Fruit fly (Drosophila melanogaster) whole organism, embryonic: ENCODE data around the gene Osi10a.

ENCODE experiments used
- Bteb2 ChIP-seq: fragments of 200-800 bp; sonication (Bioruptor generic); optimal IDR thresholded peaks from 2 replicates; lab custom pipeline; 2016; ENCODE audit warnings: missing biosample characterization, missing genetic modification characterization
- CG10959 ChIP-seq: fragments of 200-800 bp; sonication (Bioruptor generic); IDR thresholded peaks from 2 replicates; pipeline ENCODE4 v1.3.6; 2022; ENCODE audit warnings: missing biosample characterization, missing genetic modification characterization
- CG11695 ChIP-seq: fragments of 200-800 bp; sonication (Bioruptor generic); IDR thresholded peaks from 3 replicates; pipeline ENCODE4 v1.3.6; 2022; ENCODE audit warnings: missing biosample characterization, missing genetic modification characterization
- CG1233 ChIP-seq: fragments of 200-800 bp; sonication (Bioruptor generic); optimal IDR thresholded peaks from 4 replicates; lab custom pipeline; 2018; ENCODE audit warnings: missing biosample characterization, mild to moderate bottlenecking, missing genetic modification characterization
- CG12659 ChIP-seq: fragments of 200-800 bp; sonication (Bioruptor generic); optimal IDR thresholded peaks from 3 replicates; lab custom pipeline; 2017; ENCODE audit warnings: mild to moderate bottlenecking, missing biosample characterization, missing genetic modification reagents, missing genetic modification characterization
- CG14441 ChIP-seq: fragments of 200-800 bp; sonication (Bioruptor generic); IDR thresholded peaks from 2 replicates; pipeline ENCODE4 v1.3.6; 2022; ENCODE audit warnings: missing biosample characterization, missing genetic modification characterization
- CG14667 ChIP-seq: fragments of 200-800 bp; sonication (Bioruptor generic); IDR thresholded peaks from 2 replicates; pipeline ENCODE4 v1.3.6; 2022; ENCODE audit warnings: missing biosample characterization, missing genetic modification characterization
- CG15011 ChIP-seq: fragments of 200-800 bp; sonication (Bioruptor generic); optimal IDR thresholded peaks from 3 replicates; lab custom pipeline; 2018; ENCODE audit warnings: missing biosample characterization, mild to moderate bottlenecking, missing genetic modification characterization
- CG2199 ChIP-seq: fragments of 200-800 bp; sonication (Bioruptor generic); IDR thresholded peaks from 3 replicates; pipeline ENCODE4 v1.3.6; 2022; ENCODE audit warnings: missing biosample characterization, missing genetic modification characterization
- CG34376 ChIP-seq: fragments of 200-800 bp; sonication (Bioruptor generic); optimal IDR thresholded peaks from 2 replicates; lab custom pipeline; 2018; ENCODE audit warnings: missing biosample characterization, mild to moderate bottlenecking, missing genetic modification characterization
- CG4424 ChIP-seq: fragments of 200-800 bp; sonication (Bioruptor generic); optimal IDR thresholded peaks from 3 replicates; lab custom pipeline; 2016; ENCODE audit warnings: missing biosample characterization, missing genetic modification characterization
- CG6689 ChIP-seq: fragments of 200-800 bp; sonication (Bioruptor generic); IDR thresholded peaks from 2 replicates; pipeline ENCODE4 v1.3.6; 2022; ENCODE audit warnings: missing biosample characterization, missing genetic modification characterization
- CG8944 ChIP-seq: fragments of 200-800 bp; sonication (Bioruptor generic); optimal IDR thresholded peaks from 3 replicates; lab custom pipeline; 2016; ENCODE audit warnings: missing biosample characterization, missing genetic modification characterization
- CG9215 ChIP-seq: fragments of 200-800 bp; sonication (Bioruptor generic); IDR thresholded peaks from 2 replicates; pipeline ENCODE4 v1.3.6; 2022; ENCODE audit warnings: missing biosample characterization, missing genetic modification characterization
- CG9609 ChIP-seq: fragments of 200-800 bp; sonication (Bioruptor generic); optimal IDR thresholded peaks from 3 replicates; lab custom pipeline; 2016; ENCODE audit warnings: missing biosample characterization, missing genetic modification characterization
- CTCF ChIP-seq: fragments of 200-800 bp; sonication (Bioruptor generic); optimal IDR thresholded peaks from 2 replicates; lab custom pipeline; 2017; ENCODE audit warnings: missing biosample characterization, mild to moderate bottlenecking, missing genetic modification characterization, moderate library complexity
- Dad ChIP-seq: fragments of 200-800 bp; sonication (Bioruptor generic); optimal IDR thresholded peaks from 3 replicates; lab custom pipeline; 2016; ENCODE audit warnings: missing biosample characterization, missing genetic modification characterization
- Dll ChIP-seq: fragments of 200-800 bp; sonication (Bioruptor generic); IDR thresholded peaks from 4 replicates; pipeline ENCODE4 v1.3.6; 2022; ENCODE audit warnings: missing biosample characterization, missing genetic modification characterization; ENCODE audit not compliant: partially characterized antibody
- Eip74EF ChIP-seq, 2 experiments: fragments of 200-800 bp in 1 of 2; fragments of >200 bp in 1 of 2; sonication (Bioruptor generic) in 1 of 2; optimal IDR thresholded peaks; 2 replicates each; lab custom pipeline; 2017 to 2019; ENCODE audit warnings: missing biosample characterization in 2 of 2, missing genetic modification characterization in 2 of 2, mild to moderate bottlenecking in 1 of 2, moderate library complexity in 1 of 2
- HLH3B ChIP-seq: fragments of 200-800 bp; sonication (Bioruptor generic); IDR thresholded peaks from 2 replicates; pipeline ENCODE4 v1.3.6; 2022; ENCODE audit warnings: missing biosample characterization, missing genetic modification characterization
- Hand ChIP-seq: fragments of 200-800 bp; sonication (Bioruptor generic); optimal IDR thresholded peaks from 2 replicates; lab custom pipeline; 2017; ENCODE audit warnings: mild to moderate bottlenecking, missing biosample characterization, missing genetic modification reagents, missing genetic modification characterization
- Hsf ChIP-seq: fragments of 200-800 bp; sonication (Bioruptor generic); optimal IDR thresholded peaks from 3 replicates; lab custom pipeline; 2016; ENCODE audit warnings: missing biosample characterization, missing genetic modification characterization
- Lim3 ChIP-seq: fragments of 200-800 bp; sonication (Bioruptor generic); IDR thresholded peaks from 2 replicates; pipeline ENCODE4 v1.3.6; 2022; ENCODE audit warnings: missing biosample characterization, missing genetic modification characterization
- MESR4 ChIP-seq: fragments of 200-800 bp; sonication (Bioruptor generic); optimal IDR thresholded peaks from 2 replicates; lab custom pipeline; 2018; ENCODE audit warnings: missing biosample characterization, mild to moderate bottlenecking, missing genetic modification characterization, moderate library complexity
- Max ChIP-seq: fragments of 200-800 bp; sonication (Bioruptor generic); optimal IDR thresholded peaks from 2 replicates; lab custom pipeline; 2016; ENCODE audit warnings: missing biosample characterization, mild to moderate bottlenecking, missing genetic modification characterization
- Neu2 ChIP-seq: fragments of 200-800 bp; sonication (Bioruptor generic); optimal IDR thresholded peaks from 3 replicates; lab custom pipeline; 2016; ENCODE audit warnings: missing biosample characterization, missing genetic modification characterization, borderline replicate concordance
- Oli ChIP-seq: fragments of 200-800 bp; sonication (Bioruptor generic); optimal IDR thresholded peaks from 2 replicates; lab custom pipeline; 2018; ENCODE audit warnings: missing biosample characterization, mild to moderate bottlenecking, missing genetic modification characterization, moderate library complexity
- Rx ChIP-seq: fragments of 200-800 bp; sonication (Bioruptor generic); IDR thresholded peaks from 2 replicates; pipeline ENCODE4 v1.3.6; 2022; ENCODE audit warnings: missing biosample characterization, missing genetic modification characterization
- Six4 ChIP-seq: fragments of 200-800 bp; sonication (Bioruptor generic); optimal IDR thresholded peaks from 2 replicates; lab custom pipeline; 2016; ENCODE audit warnings: missing biosample characterization, missing genetic modification characterization
- ac ChIP-seq: fragments of 200-800 bp; sonication (Bioruptor generic); optimal IDR thresholded peaks from 3 replicates; lab custom pipeline; 2017; ENCODE audit warnings: missing biosample characterization, mild to moderate bottlenecking, missing genetic modification characterization
- ash1 ChIP-seq: fragments of 200-800 bp; sonication (Bioruptor generic); optimal IDR thresholded peaks from 2 replicates; lab custom pipeline; 2018; ENCODE audit warnings: missing biosample characterization, mild to moderate bottlenecking, missing genetic modification characterization
- ato ChIP-seq: fragments of 200-800 bp; sonication (Bioruptor generic); IDR thresholded peaks from 2 replicates; pipeline ENCODE4 v1.3.6; 2022; ENCODE audit warnings: missing biosample characterization, missing genetic modification characterization; ENCODE audit not compliant: partially characterized antibody
- ci ChIP-seq: fragments of 200-800 bp; sonication (Bioruptor generic); IDR thresholded peaks from 3 replicates; pipeline ENCODE4 v1.3.6; 2022; ENCODE audit warnings: missing biosample characterization, missing genetic modification characterization
- dan ChIP-seq: fragments of 200-800 bp; sonication (Bioruptor generic); IDR thresholded peaks from 2 replicates; pipeline ENCODE4 v1.3.6; 2022; ENCODE audit warnings: missing biosample characterization, missing genetic modification characterization
- disco-r ChIP-seq: fragments of 200-800 bp; sonication (Bioruptor generic); optimal IDR thresholded peaks from 2 replicates; lab custom pipeline; 2016; ENCODE audit warnings: missing biosample characterization, missing genetic modification characterization
- dysf ChIP-seq: fragments of 200-800 bp; sonication (Bioruptor generic); IDR thresholded peaks from 3 replicates; pipeline ENCODE4 v1.3.6; 2022; ENCODE audit warnings: missing biosample characterization, missing genetic modification characterization
- gfzf ChIP-seq: fragments of 200-800 bp; sonication (Bioruptor generic); optimal IDR thresholded peaks from 2 replicates; lab custom pipeline; 2016; ENCODE audit warnings: missing biosample characterization, mild to moderate bottlenecking, missing genetic modification characterization, moderate library complexity
- grn ChIP-seq: fragments of 200-800 bp; sonication (Bioruptor generic); optimal IDR thresholded peaks from 3 replicates; lab custom pipeline; 2017; ENCODE audit warnings: missing biosample characterization, missing genetic modification characterization
- hth ChIP-seq: fragments of >200 bp; optimal IDR thresholded peaks from 2 replicates; lab custom pipeline; 2017; ENCODE audit warnings: inconsistent platforms
- ken ChIP-seq: fragments of 200-800 bp; sonication (Bioruptor generic); IDR thresholded peaks from 3 replicates; pipeline ENCODE4 v1.3.6; 2022; ENCODE audit warnings: missing biosample characterization, missing genetic modification characterization
- lab ChIP-seq: fragments of 200-800 bp; sonication (Bioruptor generic); optimal IDR thresholded peaks from 3 replicates; lab custom pipeline; 2017; ENCODE audit warnings: missing biosample characterization, missing genetic modification characterization, mild to moderate bottlenecking, moderate library complexity, missing genetic modification reagents
- mirr ChIP-seq: fragments of 200-800 bp; sonication (Bioruptor generic); optimal IDR thresholded peaks from 3 replicates; lab custom pipeline; 2018; ENCODE audit warnings: missing biosample characterization, mild to moderate bottlenecking, missing genetic modification characterization
- mld ChIP-seq: fragments of 200-800 bp; sonication (Bioruptor generic); IDR thresholded peaks from 3 replicates; pipeline ENCODE4 v1.3.6; 2022; ENCODE audit warnings: missing biosample characterization, missing genetic modification characterization; ENCODE audit not compliant: partially characterized antibody
- nmo ChIP-seq: fragments of 200-800 bp; sonication (Bioruptor generic); optimal IDR thresholded peaks from 2 replicates; lab custom pipeline; 2018; ENCODE audit warnings: missing biosample characterization, mild to moderate bottlenecking, missing genetic modification characterization, moderate library complexity
- oc ChIP-seq: fragments of 200-800 bp; sonication (Bioruptor generic); optimal IDR thresholded peaks from 2 replicates; lab custom pipeline; 2018; ENCODE audit warnings: missing biosample characterization, mild to moderate bottlenecking, missing genetic modification characterization, moderate library complexity
- pzg ChIP-seq: fragments of 200-800 bp; sonication (Bioruptor generic); optimal IDR thresholded peaks from 3 replicates; lab custom pipeline; 2018; ENCODE audit warnings: missing biosample characterization, mild to moderate bottlenecking, missing genetic modification characterization, moderate library complexity
- sc ChIP-seq, 3 experiments: fragments of >200 bp in 2 of 3; fragments of 200-800 bp in 1 of 3; sonication (Bioruptor generic) in 1 of 3; optimal IDR thresholded peaks; 2 replicates in 2 of 3; 3 replicates in 1 of 3; lab custom pipeline; 2017; ENCODE audit warnings: mild to moderate bottlenecking in 1 of 3, missing biosample characterization in 1 of 3, missing genetic modification characterization in 1 of 3, missing genetic modification reagents in 1 of 3
- schlank ChIP-seq: fragments of 200-800 bp; sonication (Bioruptor generic); optimal IDR thresholded peaks from 2 replicates; lab custom pipeline; 2018; ENCODE audit warnings: missing biosample characterization, mild to moderate bottlenecking, missing genetic modification characterization
- tap ChIP-seq: fragments of 200-800 bp; optimal IDR thresholded peaks from 3 replicates; lab custom pipeline; 2019; ENCODE audit warnings: missing biosample characterization, mild to moderate bottlenecking, missing genetic modification characterization, moderate library complexity
- tna ChIP-seq: fragments of 200-800 bp; sonication (Bioruptor generic); IDR thresholded peaks from 2 replicates; pipeline ENCODE4 v1.3.6; 2022; ENCODE audit warnings: missing biosample characterization, missing genetic modification characterization; ENCODE audit not compliant: partially characterized antibody
- tx ChIP-seq: fragments of 200-800 bp; sonication (Bioruptor generic); optimal IDR thresholded peaks from 2 replicates; lab custom pipeline; 2016; ENCODE audit warnings: missing biosample characterization, missing genetic modification characterization
- wdn ChIP-seq: fragments of 200-800 bp; sonication (Bioruptor generic); IDR thresholded peaks from 2 replicates; pipeline ENCODE4 v1.3.6; 2022; ENCODE audit warnings: missing biosample characterization, missing genetic modification characterization

The Osi10a gene

DNA sequence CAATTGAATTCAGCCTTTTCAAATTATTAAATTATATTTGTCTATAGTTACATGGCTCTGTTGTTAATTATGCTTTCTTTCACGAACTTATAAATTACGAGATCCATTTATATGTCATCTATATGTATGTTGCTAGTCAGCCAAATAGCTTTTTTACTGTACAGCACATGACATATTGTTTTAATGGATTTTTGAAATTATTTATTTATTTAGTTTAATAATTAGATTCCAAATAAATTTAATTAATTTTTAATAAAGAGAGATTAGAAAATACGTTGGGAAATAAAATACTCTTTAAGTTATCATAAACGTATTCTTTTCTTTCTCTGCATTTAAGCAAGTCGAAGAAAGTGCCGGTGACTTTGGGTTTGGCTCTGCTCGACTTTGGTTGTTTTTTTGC is 22.5 kb upstream of the Osi10a start (continued):
- TF ChIP-seq Hand: no peak
- no peak for TF ChIP-seq tx
- no peak for TF ChIP-seq ci (GFP tag; lab: Robert Waterston, UW)
- no peak for TF ChIP-seq Dll (GFP tag; lab: Robert Waterston, UW)
- no peak for TF ChIP-seq CG9609 (GFP tag; lab: Kevin White, UChicago)
- no peak for TF ChIP-seq CTCF (GFP tag; lab: Kevin White, UChicago)
- TF ChIP-seq ato (GFP tag; lab: Robert Waterston, UW): no peak
- TF ChIP-seq CG34376 (GFP tag; lab: Kevin White, UChicago): no peak
- TF ChIP-seq CG14667 (GFP tag; lab: Robert Waterston, UW): no peak
- peak; percentile 71 for TF ChIP-seq nmo (GFP tag; lab: Kevin White, UChicago)
- TF ChIP-seq ac (GFP tag; lab: Kevin White, UChicago): no peak
- no peak for TF ChIP-seq Neu2 (GFP tag; lab: Kevin White, UChicago)
- TF ChIP-seq sc (optimal IDR thresholded peaks at IDR 0.05; lab: Kevin White, UChicago): no peak
- peak; percentile 27 for TF ChIP-seq sc (GFP tag; optimal IDR thresholded peaks at IDR 0.05; lab: Kevin White, UChicago)
- no peak for TF ChIP-seq dysf (GFP tag; lab: Robert Waterston, UW)
- no peak for TF ChIP-seq schlank (tag; lab: Kevin White, UChicago)
- no peak for TF ChIP-seq disco-r (GFP tag; lab: Kevin White, UChicago)
- TF ChIP-seq CG10959 (GFP tag; lab: Robert Waterston, UW): no peak
- TF ChIP-seq Six4 (GFP tag; lab: Kevin White, UChicago): no peak
- no peak for TF ChIP-seq Max (GFP tag; lab: Kevin White, UChicago)
- peak; percentile 6 for TF ChIP-seq CG12659 (GFP tag; lab: Kevin White, UChicago)
- TF ChIP-seq mld (GFP tag; lab: Robert Waterston, UW): no peak
- no peak for TF ChIP-seq tna (GFP tag; lab: Robert Waterston, UW)
- no peak for TF ChIP-seq ash1 (GFP tag; lab: Kevin White, UChicago)
- TF ChIP-seq HLH3B (GFP tag; lab: Robert Waterston, UW): no peak
- TF ChIP-seq wdn (GFP tag; lab: Robert Waterston, UW): no peak
- no peak for TF ChIP-seq dan (GFP tag; lab: Robert Waterston, UW)
- no peak for TF ChIP-seq oc (tag; lab: Kevin White, UChicago)
- no peak for TF ChIP-seq CG11695 (GFP tag; lab: Robert Waterston, UW)
- TF ChIP-seq ken (GFP tag; lab: Robert Waterston, UW): 0 out of 3 replicates have a peak, but pooled peaks have one; percentile 23
- no peak for TF ChIP-seq CG6689 (GFP tag; lab: Robert Waterston, UW)
- TF ChIP-seq hth: no peak
- no peak for TF ChIP-seq Lim3 (GFP tag; lab: Robert Waterston, UW)
- no peak for TF ChIP-seq CG8944
- TF ChIP-seq CG4424 (GFP tag; lab: Kevin White, UChicago): peak; percentile 24
- no peak for TF ChIP-seq gfzf
- TF ChIP-seq mirr (GFP tag; lab: Kevin White, UChicago): no peak
- TF ChIP-seq CG15011 (GFP tag; lab: Kevin White, UChicago): no peak
- no peak for TF ChIP-seq pzg (GFP tag; lab: Kevin White, UChicago)
- no peak for TF ChIP-seq Bteb2 (GFP tag; lab: Kevin White, UChicago)
- no peak for TF ChIP-seq CG2199
- no peak for TF ChIP-seq grn (GFP tag; lab: Kevin White, UChicago)
- TF ChIP-seq Hsf: no peak
- TF ChIP-seq Rx (GFP tag; lab: Robert Waterston, UW): no peak
- TF ChIP-seq Dad (GFP tag; lab: Kevin White, UChicago): no peak
- no peak for TF ChIP-seq CG14441 (GFP tag; lab: Robert Waterston, UW)
- TF ChIP-seq tap (tag; lab: Kevin White, UChicago): no peak
- peak in 1 of 2 experiments; percentile 60 for TF ChIP-seq Eip74EF (GFP tag; optimal IDR thresholded peaks at IDR 0.05; lab: Kevin White, UChicago)
- TF ChIP-seq CG9215: no peak
- TF ChIP-seq CG1233 (GFP tag; lab: Kevin White, UChicago): no peak
- TF ChIP-seq MESR4: no peak
- TF ChIP-seq Oli: peak; percentile 34
- TF ChIP-seq lab (GFP tag; lab: Kevin White, UChicago): no peak
